Fruit fly (Drosophila melanogaster) whole organism, embryonic: ENCODE data around the gene CG7430.

Experiments used
- Abd-B ChIP-seq: fragments of 200-800 bp; sonication (Bioruptor generic); optimal IDR thresholded peaks from 2 replicates; lab custom pipeline; 2018; ENCODE audit warnings: missing biosample characterization, mild to moderate bottlenecking, missing genetic modification characterization, moderate library complexity
- Adf1 ChIP-seq: fragments of 200-800 bp; sonication (Bioruptor generic); IDR thresholded peaks from 2 replicates; pipeline ENCODE4 v1.3.6; 2022; ENCODE audit warnings: missing biosample characterization, missing genetic modification characterization
- B-H2 ChIP-seq: fragments of 200-800 bp; sonication (Bioruptor generic); optimal IDR thresholded peaks from 2 replicates; lab custom pipeline; 2018; ENCODE audit warnings: missing biosample characterization, mild to moderate bottlenecking, missing genetic modification characterization
- Bteb2 ChIP-seq: fragments of 200-800 bp; sonication (Bioruptor generic); optimal IDR thresholded peaks from 2 replicates; lab custom pipeline; 2016; ENCODE audit warnings: missing biosample characterization, missing genetic modification characterization
- CG10543 ChIP-seq: fragments of 200-800 bp; sonication (Bioruptor generic); optimal IDR thresholded peaks from 3 replicates; lab custom pipeline; 2017; ENCODE audit warnings: missing biosample characterization, mild to moderate bottlenecking, missing genetic modification characterization, moderate library complexity
- CG10565 ChIP-seq: fragments of 200-800 bp; sonication (Bioruptor generic); optimal IDR thresholded peaks from 3 replicates; lab custom pipeline; 2016; ENCODE audit warnings: missing biosample characterization, mild to moderate bottlenecking, missing genetic modification characterization
- CG11456 ChIP-seq: fragments of 200-800 bp; sonication (Bioruptor generic); IDR thresholded peaks from 3 replicates; pipeline ENCODE4 v1.3.6; 2022; ENCODE audit warnings: missing biosample characterization, missing genetic modification characterization
- CG1233 ChIP-seq: fragments of 200-800 bp; sonication (Bioruptor generic); optimal IDR thresholded peaks from 4 replicates; lab custom pipeline; 2018; ENCODE audit warnings: missing biosample characterization, mild to moderate bottlenecking, missing genetic modification characterization
- CG12391 ChIP-seq: fragments of 200-800 bp; sonication (Bioruptor generic); optimal IDR thresholded peaks from 3 replicates; lab custom pipeline; 2018; ENCODE audit warnings: missing biosample characterization, mild to moderate bottlenecking, missing genetic modification characterization, moderate library complexity
- CG12659 ChIP-seq: fragments of 200-800 bp; sonication (Bioruptor generic); optimal IDR thresholded peaks from 3 replicates; lab custom pipeline; 2017; ENCODE audit warnings: mild to moderate bottlenecking, missing biosample characterization, missing genetic modification reagents, missing genetic modification characterization
- CG13123 ChIP-seq: fragments of 200-800 bp; sonication (Bioruptor generic); optimal IDR thresholded peaks from 2 replicates; lab custom pipeline; 2016; ENCODE audit warnings: missing biosample characterization, missing genetic modification characterization
- CG13624 ChIP-seq: fragments of 200-800 bp; sonication (Bioruptor generic); optimal IDR thresholded peaks from 2 replicates; lab custom pipeline; 2016; ENCODE audit warnings: missing biosample characterization, missing genetic modification characterization
- CG14441 ChIP-seq: fragments of 200-800 bp; sonication (Bioruptor generic); IDR thresholded peaks from 2 replicates; pipeline ENCODE4 v1.3.6; 2022; ENCODE audit warnings: missing biosample characterization, missing genetic modification characterization
- CG1529 ChIP-seq: fragments of 200-800 bp; sonication (Bioruptor generic); optimal IDR thresholded peaks from 3 replicates; lab custom pipeline; 2018; ENCODE audit warnings: missing biosample characterization, missing genetic modification characterization
- CG15696 ChIP-seq: fragments of 200-800 bp; sonication (Bioruptor generic); optimal IDR thresholded peaks from 2 replicates; lab custom pipeline; 2019; ENCODE audit warnings: missing biosample characterization, mild to moderate bottlenecking, missing genetic modification characterization, moderate library complexity
- CG17568 ChIP-seq: fragments of 200-800 bp; sonication (Bioruptor generic); optimal IDR thresholded peaks from 2 replicates; lab custom pipeline; 2018; ENCODE audit warnings: missing biosample characterization, mild to moderate bottlenecking, missing genetic modification characterization, moderate library complexity
- CG17912 ChIP-seq: fragments of 200-800 bp; sonication (Bioruptor generic); optimal IDR thresholded peaks from 2 replicates; lab custom pipeline; 2018; ENCODE audit warnings: missing biosample characterization, mild to moderate bottlenecking, missing genetic modification characterization
- CG33213 ChIP-seq: fragments of 200-800 bp; sonication (Bioruptor generic); optimal IDR thresholded peaks from 3 replicates; lab custom pipeline; 2016; ENCODE audit warnings: missing biosample characterization, missing genetic modification characterization
- CG3847 ChIP-seq: fragments of 200-800 bp; sonication (Bioruptor generic); IDR thresholded peaks from 2 replicates; pipeline ENCODE4 v1.3.6; 2022; ENCODE audit warnings: missing biosample characterization, missing genetic modification characterization
- CG4617 ChIP-seq: fragments of 200-800 bp; sonication (Bioruptor generic); optimal IDR thresholded peaks from 3 replicates; lab custom pipeline; 2016; ENCODE audit warnings: missing biosample characterization, missing genetic modification characterization, borderline replicate concordance
- CG5180 ChIP-seq: fragments of 200-800 bp; sonication (Bioruptor generic); optimal IDR thresholded peaks from 3 replicates; lab custom pipeline; 2017; ENCODE audit warnings: missing biosample characterization, missing genetic modification characterization, mild to moderate bottlenecking, moderate library complexity, missing genetic modification reagents
- CG6854 ChIP-seq: fragments of 200-800 bp; sonication (Bioruptor generic); optimal IDR thresholded peaks from 3 replicates; lab custom pipeline; 2017; ENCODE audit warnings: missing biosample characterization, mild to moderate bottlenecking, missing genetic modification characterization
- CG8944 ChIP-seq: fragments of 200-800 bp; sonication (Bioruptor generic); optimal IDR thresholded peaks from 3 replicates; lab custom pipeline; 2016; ENCODE audit warnings: missing biosample characterization, missing genetic modification characterization
- CG9609 ChIP-seq: fragments of 200-800 bp; sonication (Bioruptor generic); optimal IDR thresholded peaks from 3 replicates; lab custom pipeline; 2016; ENCODE audit warnings: missing biosample characterization, missing genetic modification characterization
- CoRest ChIP-seq: fragments of 200-800 bp; sonication (Bioruptor generic); optimal IDR thresholded peaks from 3 replicates; lab custom pipeline; 2018; ENCODE audit warnings: missing biosample characterization, mild to moderate bottlenecking, missing genetic modification characterization, moderate library complexity
- Dbx ChIP-seq: fragments of 200-800 bp; sonication (Bioruptor generic); IDR thresholded peaks from 3 replicates; pipeline ENCODE4 v1.3.6; 2022; ENCODE audit warnings: missing biosample characterization, missing genetic modification characterization
- Eip74EF ChIP-seq, 2 experiments: fragments of 200-800 bp in 1 of 2; fragments of >200 bp in 1 of 2; sonication (Bioruptor generic) in 1 of 2; optimal IDR thresholded peaks; 2 replicates each; lab custom pipeline; 2017 to 2019; ENCODE audit warnings: missing biosample characterization in 2 of 2, missing genetic modification characterization in 2 of 2, mild to moderate bottlenecking in 1 of 2, moderate library complexity in 1 of 2
- Ets97D ChIP-seq: fragments of 200-800 bp; sonication (Bioruptor generic); optimal IDR thresholded peaks from 3 replicates; lab custom pipeline; 2016; ENCODE audit warnings: missing biosample characterization, missing genetic modification characterization
- Jarid2 ChIP-seq: fragments of 200-800 bp; sonication (Bioruptor generic); optimal IDR thresholded peaks from 3 replicates; lab custom pipeline; 2017; ENCODE audit warnings: mild to moderate bottlenecking, missing biosample characterization, missing genetic modification reagents, missing genetic modification characterization
- Pdp1 ChIP-seq, 2 experiments: fragments of 200-800 bp; sonication (Bioruptor generic); optimal IDR thresholded peaks; 3 replicates each; lab custom pipeline; 2016; ENCODE audit warnings: missing biosample characterization in 2 of 2, missing genetic modification characterization in 2 of 2, mild to moderate bottlenecking in 1 of 2, moderate library complexity in 1 of 2
- Ravus ChIP-seq: fragments of 200-800 bp; sonication (Bioruptor generic); IDR thresholded peaks from 2 replicates; pipeline ENCODE4 v1.3.6; 2022; ENCODE audit warnings: missing biosample characterization, missing genetic modification characterization
- Scr ChIP-seq: fragments of 200-800 bp; sonication (Bioruptor generic); IDR thresholded peaks from 2 replicates; pipeline ENCODE4 v1.3.6; 2022; ENCODE audit warnings: missing biosample characterization, missing genetic modification characterization; ENCODE audit not compliant: partially characterized antibody
- Sox100B ChIP-seq: fragments of 200-800 bp; sonication (Bioruptor generic); optimal IDR thresholded peaks from 3 replicates; lab custom pipeline; 2018; ENCODE audit warnings: missing biosample characterization, mild to moderate bottlenecking, missing genetic modification characterization
- Trl ChIP-seq, 3 experiments: fragments of >200 bp in 2 of 3; fragments of 200-800 bp in 1 of 3; sonication (Bioruptor generic) in 1 of 3; optimal IDR thresholded peaks; 2 replicates in 1 of 3; 3 replicates in 2 of 3; lab custom pipeline; 2016 to 2017; ENCODE audit warnings: missing biosample characterization in 1 of 3, missing genetic modification characterization in 1 of 3
- aop ChIP-seq: fragments of 200-800 bp; sonication (Bioruptor generic); IDR thresholded peaks from 2 replicates; pipeline ENCODE4 v1.3.6; 2022; ENCODE audit warnings: missing biosample characterization, missing genetic modification characterization
- br ChIP-seq: fragments of >200 bp; optimal IDR thresholded peaks from 2 replicates; lab custom pipeline; 2017
- danr ChIP-seq: fragments of 200-800 bp; sonication (Bioruptor generic); IDR thresholded peaks from 2 replicates; pipeline ENCODE4 v1.3.6; 2022; ENCODE audit warnings: missing biosample characterization, missing genetic modification characterization
- dm ChIP-seq: fragments of 200-800 bp; sonication (Bioruptor generic); optimal IDR thresholded peaks from 3 replicates; lab custom pipeline; 2016; ENCODE audit warnings: missing biosample characterization, missing genetic modification characterization
- esg ChIP-seq: fragments of 200-800 bp; sonication (Bioruptor generic); conservative IDR thresholded peaks from 2 replicates; pipeline ENCODE4 v1.3.6; 2022; ENCODE audit warnings: missing biosample characterization, missing genetic modification characterization
- fd3F ChIP-seq: fragments of 200-800 bp; sonication (Bioruptor generic); optimal IDR thresholded peaks from 2 replicates; lab custom pipeline; 2018; ENCODE audit warnings: missing biosample characterization, mild to moderate bottlenecking, missing genetic modification characterization, moderate library complexity
- fd96Cb ChIP-seq: fragments of 200-800 bp; sonication (Bioruptor generic); optimal IDR thresholded peaks from 2 replicates; lab custom pipeline; 2018; ENCODE audit warnings: missing biosample characterization, mild to moderate bottlenecking, missing genetic modification characterization, moderate library complexity
- jigr1 ChIP-seq: fragments of 200-800 bp; sonication (Bioruptor generic); IDR thresholded peaks from 3 replicates; pipeline ENCODE4 v1.3.6; 2022; ENCODE audit warnings: missing biosample characterization, missing genetic modification characterization
- kah ChIP-seq: fragments of 200-800 bp; sonication (Bioruptor generic); optimal IDR thresholded peaks from 2 replicates; lab custom pipeline; 2018; ENCODE audit warnings: missing biosample characterization, mild to moderate bottlenecking, missing genetic modification characterization
- pan ChIP-seq, 4 experiments: fragments of >200 bp in 3 of 4; fragments of 200-800 bp in 1 of 4; sonication (Bioruptor generic) in 1 of 4; optimal IDR thresholded peaks in 3 of 4; IDR thresholded peaks in 1 of 4; 2 replicates each; pipeline versions ENCODE4 v1.3.6 to Lab custom; 2017 to 2022; ENCODE audit warnings: missing biosample characterization in 2 of 4, missing genetic modification characterization in 2 of 4, mixed read lengths in 1 of 4
- pfk ChIP-seq: fragments of 200-800 bp; sonication (Bioruptor generic); optimal IDR thresholded peaks from 2 replicates; lab custom pipeline; 2018; ENCODE audit warnings: missing biosample characterization, mild to moderate bottlenecking, missing genetic modification characterization, moderate library complexity
- seq ChIP-seq: fragments of 200-800 bp; sonication (Bioruptor generic); IDR thresholded peaks from 2 replicates; pipeline ENCODE4 v1.3.6; 2022; ENCODE audit warnings: missing biosample characterization, missing genetic modification characterization
- sima ChIP-seq: fragments of 200-800 bp; sonication (Bioruptor generic); optimal IDR thresholded peaks from 2 replicates; lab custom pipeline; 2016; ENCODE audit warnings: missing biosample characterization, missing genetic modification characterization
- tin ChIP-seq: fragments of 200-800 bp; sonication (Bioruptor generic); optimal IDR thresholded peaks from 3 replicates; lab custom pipeline; 2016; ENCODE audit warnings: missing biosample characterization, missing genetic modification characterization
- tup ChIP-seq: fragments of 200-800 bp; sonication (Bioruptor generic); optimal IDR thresholded peaks from 2 replicates; lab custom pipeline; 2016; ENCODE audit warnings: missing biosample characterization, mild to moderate bottlenecking, missing genetic modification characterization, moderate library complexity

CG7430 gene

DNA sequence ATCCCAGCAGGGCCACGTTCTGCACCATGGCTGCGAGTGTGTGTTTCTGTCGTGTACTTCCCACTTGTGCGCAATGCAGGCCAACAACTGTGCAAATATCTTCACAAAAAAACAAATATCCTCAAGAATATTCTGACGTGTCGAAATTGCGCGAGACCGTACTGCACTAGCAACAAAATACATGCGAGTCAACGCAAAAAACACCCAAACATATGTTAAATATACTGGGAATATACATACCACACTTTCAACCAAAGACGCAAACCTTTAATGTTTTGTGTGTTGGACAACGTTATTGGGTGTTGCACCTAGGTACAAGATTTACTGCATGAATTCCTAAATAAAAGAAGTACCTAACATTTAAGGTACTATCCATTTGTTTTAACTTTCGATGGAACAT is 44.6 kb upstream of the CG7430 start, which contains the start of gene NUCB1 (continued):
- TF ChIP-seq Trl (optimal IDR thresholded peaks at IDR 0.05; lab: Kevin White, UChicago) (no peak), Trl (GFP tag; optimal IDR thresholded peaks at IDR 0.05; lab: Kevin White, UChicago) (peak; percentile 36), esg (GFP tag; lab: Robert Waterston, UW) (no peak), CG11456 (GFP tag; lab: Robert Waterston, UW) (peak; percentile 56; the same call in 1 of the 3 replicates), CoRest (peak; percentile 47), Ets97D (GFP tag; lab: Kevin White, UChicago) (peak; percentile 85), CG4617 (GFP tag; lab: Kevin White, UChicago) (peak; percentile 94), sima (GFP tag; lab: Kevin White, UChicago) (no peak), tup (peak; percentile 27), CG13624 (GFP tag; lab: Kevin White, UChicago) (peak; percentile 44), Sox100B (GFP tag; lab: Kevin White, UChicago) (no peak), CG10543 (GFP tag; lab: Kevin White, UChicago) (no peak), Abd-B (GFP tag; lab: Kevin White, UChicago) (peak; percentile 62), CG17912 (GFP tag; lab: Kevin White, UChicago) (peak; percentile 63), seq (GFP tag; lab: Robert Waterston, UW) (no peak), Bteb2 (GFP tag; lab: Kevin White, UChicago) (peak; percentile 16), CG8944 (GFP tag; lab: Kevin White, UChicago) (peak; percentile 33), Scr (GFP tag; lab: Robert Waterston, UW) (0 out of 2 replicates have a peak, but pooled peaks have one; percentile 2), CG5180 (GFP tag; lab: Kevin White, UChicago) (no peak), CG33213 (GFP tag; lab: Kevin White, UChicago) (peak; percentile 79), dm (GFP tag; lab: Kevin White, UChicago) (peak; percentile 54), CG15696 (tag; lab: Kevin White, UChicago) (peak; percentile 0), CG12391 (peak; percentile 59), CG3847 (GFP tag; lab: Robert Waterston, UW) (peak; percentile 80), Pdp1 (GFP tag; optimal IDR thresholded peaks at IDR 0.05; lab: Kevin White, UChicago) (no peak), kah (GFP tag; lab: Kevin White, UChicago) (no peak), danr (no peak), pan (optimal IDR thresholded peaks at IDR 0.05; lab: Kevin White, UChicago) (no peak), pan (GFP tag; optimal IDR thresholded peaks at IDR 0.05 in 1 of 2, IDR thresholded peaks at IDR 0.05 in 1 of 2) (peak in 1 of 2 experiments; percentile 40), Eip74EF (GFP tag; optimal IDR thresholded peaks at IDR 0.05; lab: Kevin White, UChicago) (no peak), Ravus (no peak), Jarid2 (peak; percentile 69), CG10565 (GFP tag; lab: Kevin White, UChicago) (no peak), CG1529 (GFP tag; lab: Kevin White, UChicago) (no peak), pfk (GFP tag; lab: Kevin White, UChicago) (peak; percentile 23), aop (no peak), CG6854 (GFP tag; lab: Kevin White, UChicago) (peak; percentile 11), jigr1 (GFP tag; lab: Robert Waterston, UW) (no peak), CG13123 (no peak), CG1233 (GFP tag; lab: Kevin White, UChicago) (peak; percentile 8), CG12659 (peak; percentile 63), Dbx (GFP tag; lab: Robert Waterston, UW) (peak; percentile 69; the same call in 2 of the 3 replicates), CG17568 (GFP tag; lab: Kevin White, UChicago) (no peak), CG9609 (GFP tag; lab: Kevin White, UChicago) (peak; percentile 33), CG14441 (GFP tag; lab: Robert Waterston, UW) (no peak), Adf1 (GFP tag; lab: Robert Waterston, UW) (no peak), fd96Cb (tag; lab: Kevin White, UChicago) (no peak), tin (peak; percentile 3), br (no peak), fd3F (peak; percentile 33), B-H2 (GFP tag; lab: Kevin White, UChicago) (peak; percentile 67)
